Fruit fly (Drosophila melanogaster) whole organism: ENCODE data around the gene Vps39.

Source experiments
- CG8478 ChIP-seq: fragments of >200 bp; optimal IDR thresholded peaks from 2 replicates; lab custom pipeline; 2018; ENCODE audit warnings: inconsistent platforms
- Dll ChIP-seq: fragments of >200 bp; optimal IDR thresholded peaks from 2 replicates; lab custom pipeline; 2017
- EcR ChIP-seq, 2 experiments: fragments of >200 bp; optimal IDR thresholded peaks; 2 replicates each; lab custom pipeline; 2017; ENCODE audit warnings: missing biosample characterization in 2 of 2, missing genetic modification characterization in 2 of 2, missing genetic modification reagents in 2 of 2
- pan ChIP-seq: fragments of >200 bp; optimal IDR thresholded peaks from 2 replicates; lab custom pipeline; 2017
- psq ChIP-seq: fragments of >200 bp; optimal IDR thresholded peaks from 2 replicates; lab custom pipeline; 2017
- usp ChIP-seq: fragments of >200 bp; optimal IDR thresholded peaks from 2 replicates; lab custom pipeline; 2017; ENCODE audit warnings: missing biosample characterization, missing genetic modification characterization, mixed read lengths

Vps39 gene

dm6 chr3R:18232187-18232586 lies 42.1 kb downstream of the Vps39 start:
- TF ChIP-seq EcR (GFP tag; optimal IDR thresholded peaks at IDR 0.05; lab: Kevin White, UChicago), result no peak
- TF ChIP-seq psq (lab: Kevin White, UChicago), result no peak
- no peak for TF ChIP-seq Dll
- no peak for TF ChIP-seq usp (GFP tag; lab: Kevin White, UChicago)
- no peak for TF ChIP-seq pan (lab: Kevin White, UChicago)
- TF ChIP-seq CG8478 (lab: Kevin White, UChicago), result no peak

DNA sequence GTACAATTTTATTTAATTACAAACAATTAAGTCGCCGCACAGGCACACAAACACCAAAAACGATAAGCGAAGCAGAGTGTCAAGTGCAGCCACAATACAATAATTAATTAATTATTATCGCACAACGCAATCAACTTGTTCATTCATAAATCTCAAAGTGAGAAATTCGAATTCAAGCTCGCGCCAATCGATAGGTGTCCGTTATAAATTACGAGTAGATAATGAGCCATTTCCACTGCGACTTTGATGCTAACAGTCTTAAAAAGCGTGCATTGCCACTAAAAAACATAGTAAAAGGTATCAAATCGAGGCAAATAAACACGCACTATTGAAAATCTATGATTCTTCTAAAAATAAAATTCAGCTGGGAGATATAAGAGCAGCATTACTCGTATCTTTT lies 44.0 kb downstream of the Vps39 start:
- TF ChIP-seq pan (lab: Kevin White, UChicago), result no peak
- no peak for TF ChIP-seq Dll
- no peak for TF ChIP-seq usp (GFP tag; lab: Kevin White, UChicago)
- no peak for TF ChIP-seq CG8478 (lab: Kevin White, UChicago)
- no peak for TF ChIP-seq EcR (GFP tag; optimal IDR thresholded peaks at IDR 0.05; lab: Kevin White, UChicago)
- no peak for TF ChIP-seq psq (lab: Kevin White, UChicago)

DNA sequence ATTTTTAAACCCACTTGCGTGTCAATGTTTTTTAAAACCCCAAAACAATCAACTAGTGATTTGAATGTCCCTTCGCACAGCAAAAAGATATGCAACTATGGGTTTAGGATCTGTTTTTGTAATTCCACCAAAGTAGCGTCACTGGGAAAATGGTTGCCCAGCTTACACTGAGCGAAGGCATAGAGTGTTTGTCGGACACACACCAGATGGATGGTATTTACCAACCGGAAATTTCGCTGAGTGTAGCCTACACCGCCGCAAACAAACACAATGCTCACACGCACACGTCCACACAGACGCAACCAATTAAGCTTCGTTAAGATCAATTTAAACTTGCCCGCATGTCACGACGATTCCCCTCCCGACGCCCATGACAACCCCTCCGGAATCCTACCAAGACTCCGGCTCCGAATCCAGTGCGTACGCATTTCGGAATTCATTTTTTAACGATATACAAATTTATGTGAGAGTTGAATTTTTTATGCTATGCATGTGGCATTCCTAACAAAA lies 45.5 kb downstream of the Vps39 start:
- no peak for TF ChIP-seq usp (GFP tag; lab: Kevin White, UChicago)
- no peak for TF ChIP-seq CG8478 (lab: Kevin White, UChicago)

- TF ChIP-seq CG8478 (lab: Kevin White, UChicago) (no peak), pan (lab: Kevin White, UChicago) (no peak), Dll (no peak), psq (lab: Kevin White, UChicago) (no peak), usp (GFP tag; lab: Kevin White, UChicago) (no peak), EcR (GFP tag; optimal IDR thresholded peaks at IDR 0.05; lab: Kevin White, UChicago) (no peak)
Measured at dm6 chr3R:18227385-18227784, 46.9 kb downstream of the Vps39 start.

DNA sequence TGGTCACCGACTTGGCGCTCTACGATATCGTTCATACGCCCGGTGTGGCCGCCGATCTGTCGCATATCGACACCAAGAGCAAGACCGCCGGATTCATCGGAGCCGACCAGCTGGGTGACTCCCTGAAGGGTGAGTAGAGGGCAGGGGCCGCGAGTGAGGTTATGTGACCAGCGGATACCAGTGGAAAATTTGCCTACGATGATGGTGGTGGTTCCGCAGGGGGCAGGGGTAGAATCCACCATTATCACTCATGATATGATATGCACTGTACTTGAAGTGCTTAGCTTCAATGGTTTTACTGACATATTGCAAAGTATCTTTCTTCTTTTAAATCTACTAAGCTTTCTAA lies 47.5 kb downstream of the Vps39 start:
- TF ChIP-seq psq (lab: Kevin White, UChicago) (no peak), Dll (no peak), usp (GFP tag; lab: Kevin White, UChicago) (no peak), pan (lab: Kevin White, UChicago) (no peak), CG8478 (lab: Kevin White, UChicago) (no peak)

DNA sequence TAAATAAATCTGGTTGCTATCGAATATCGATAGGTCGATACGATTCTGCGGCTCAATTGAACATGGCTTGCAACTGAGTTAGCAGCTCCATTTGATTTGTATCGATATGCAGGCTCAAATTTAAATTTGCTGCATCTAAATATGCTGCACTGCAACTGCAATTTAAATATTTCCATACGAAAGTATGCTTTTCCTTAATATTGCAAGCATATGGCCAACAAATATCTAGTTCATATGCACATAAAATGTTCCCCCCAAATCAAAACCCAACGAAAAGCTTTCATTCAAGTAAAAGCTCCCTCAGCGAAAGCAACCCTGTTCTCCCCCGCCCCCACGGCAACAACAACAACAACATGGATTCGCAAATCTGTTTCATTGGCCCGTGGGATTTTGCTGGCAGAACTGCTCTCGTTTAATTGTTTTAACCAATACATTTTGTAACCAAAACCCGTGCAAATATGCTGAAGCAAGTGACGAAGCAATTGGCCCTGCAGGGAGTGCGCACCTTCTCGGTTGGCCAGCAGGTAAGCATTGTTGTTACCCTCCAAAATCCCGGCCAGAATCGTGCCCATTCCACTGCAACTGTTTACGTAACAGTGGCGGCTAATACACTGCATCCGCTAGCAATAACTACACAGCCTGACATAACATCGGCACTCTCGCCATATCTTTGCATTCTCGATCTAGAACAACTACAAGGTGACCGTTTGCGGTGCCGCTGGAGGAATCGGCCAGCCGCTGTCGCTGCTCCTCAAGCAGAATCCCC lies 48.0 kb downstream of the Vps39 start, which contains the start of the genes CG7168 and Mdh2:
CG7168 (minus strand) TSS at position 40 of the 766 bp plus-strand sequence.
Mdh2 (plus strand) TSS at position 354 of the 766 bp plus-strand sequence.
- TF ChIP-seq pan (lab: Kevin White, UChicago), result no peak
- no peak for TF ChIP-seq Dll
- no peak for TF ChIP-seq CG8478 (lab: Kevin White, UChicago)
- TF ChIP-seq usp (GFP tag; lab: Kevin White, UChicago), result no peak
- TF ChIP-seq EcR (GFP tag; optimal IDR thresholded peaks at IDR 0.05; lab: Kevin White, UChicago), result no peak
- TF ChIP-seq psq (lab: Kevin White, UChicago), result no peak

- TF ChIP-seq CG8478 (lab: Kevin White, UChicago) (no peak), EcR (GFP tag; optimal IDR thresholded peaks at IDR 0.05; lab: Kevin White, UChicago) (no peak), psq (lab: Kevin White, UChicago) (no peak), usp (GFP tag; lab: Kevin White, UChicago) (no peak), Dll (no peak), pan (lab: Kevin White, UChicago) (no peak)
Measured at dm6 chr3R:18223434-18223833, 50.8 kb downstream of the Vps39 start, which contains the start of the genes mTerf5 and Non3. Gene mTerf5 (minus strand): TSS chr3R:18223682. Gene Non3 (plus strand): TSS chr3R:18223722.
